Worm (Caenorhabditis elegans) whole organism, early embryonic: ENCODE measurements around the gene H35B03.2.

Experiments used
- B0310.2 ChIP-seq: sonication (generic microtip); optimal IDR thresholded peaks from 2 replicates; lab custom pipeline; 2016; ENCODE audit warnings: mild to moderate bottlenecking, missing genetic modification characterization, missing compliant biosample characterization
- F13C5.2 ChIP-seq: sonication (generic microtip); optimal IDR thresholded peaks from 2 replicates; lab custom pipeline; 2017; ENCODE audit warnings: mild to moderate bottlenecking, missing genetic modification characterization, inconsistent platforms, missing compliant biosample characterization
- aly-1 ChIP-seq: sonication (generic microtip); optimal IDR thresholded peaks from 2 replicates; lab custom pipeline; 2016; ENCODE audit warnings: missing genetic modification characterization, missing compliant biosample characterization
- ama-1 ChIP-seq: fragments of 150-350 bp; optimal IDR thresholded peaks from 2 replicates; lab custom pipeline; 2014
- ceh-13 ChIP-seq: fragments of 200-800 bp; sonication (Bioruptor generic); optimal IDR thresholded peaks from 2 replicates; lab custom pipeline; 2018; ENCODE audit warnings: mild to moderate bottlenecking, missing genetic modification characterization, missing compliant biosample characterization
- ceh-36 ChIP-seq: sonication (generic microtip); optimal IDR thresholded peaks from 2 replicates; lab custom pipeline; 2016; ENCODE audit warnings: missing genetic modification characterization, inconsistent platforms, missing compliant biosample characterization
- ets-7 ChIP-seq: sonication (generic microtip); optimal IDR thresholded peaks from 2 replicates; lab custom pipeline; 2016; ENCODE audit warnings: missing genotype, missing genetic modification characterization, missing compliant biosample characterization
- flt-1 ChIP-seq: fragments of 200-800 bp; sonication (Bioruptor generic); IDR thresholded peaks from 2 replicates; pipeline ENCODE4 v1.3.6; 2022; ENCODE audit warnings: missing genetic modification characterization, missing compliant biosample characterization
- hmbx-1 ChIP-seq: sonication (generic microtip); optimal IDR thresholded peaks from 2 replicates; lab custom pipeline; 2016; ENCODE audit warnings: mild to moderate bottlenecking, missing genetic modification characterization, missing compliant biosample characterization
- hmg-4 ChIP-seq: fragments of 200-800 bp; sonication (Bioruptor generic); optimal IDR thresholded peaks from 2 replicates; lab custom pipeline; 2018; ENCODE audit warnings: mild to moderate bottlenecking, missing genetic modification characterization, missing compliant biosample characterization
- hnd-1 ChIP-seq: sonication (generic microtip); optimal IDR thresholded peaks from 2 replicates; lab custom pipeline; 2016; ENCODE audit warnings: missing genetic modification characterization, missing compliant biosample characterization
- pes-1 ChIP-seq: fragments of 200-800 bp; sonication (Bioruptor generic); IDR thresholded peaks from 2 replicates; pipeline ENCODE4 v1.3.6; 2022; ENCODE audit warnings: missing genetic modification reagents, missing genetic modification characterization, missing compliant biosample characterization
- scrt-1 ChIP-seq: fragments of 200-800 bp; sonication (Bioruptor generic); IDR thresholded peaks from 2 replicates; pipeline ENCODE4 v1.3.6; 2022; ENCODE audit warnings: missing genetic modification characterization, missing compliant biosample characterization
- sea-1 ChIP-seq: fragments of 200-800 bp; sonication (Bioruptor generic); conservative IDR thresholded peaks from 2 replicates; pipeline ENCODE4 v1.3.6; 2022; ENCODE audit warnings: missing genetic modification characterization, missing compliant biosample characterization
- tbx-11 ChIP-seq: fragments of 200-800 bp; sonication (Bioruptor generic); IDR thresholded peaks from 2 replicates; pipeline ENCODE4 v1.3.6; 2022; ENCODE audit warnings: missing genetic modification characterization, missing compliant biosample characterization
- tbx-37 ChIP-seq: fragments of 200-800 bp; sonication (Bioruptor generic); conservative IDR thresholded peaks from 2 replicates; pipeline ENCODE4 v1.3.6; 2022; ENCODE audit warnings: missing genetic modification reagents, missing genetic modification characterization, missing compliant biosample characterization
- tra-4 ChIP-seq: sonication (generic microtip); optimal IDR thresholded peaks from 2 replicates; lab custom pipeline; 2017; ENCODE audit warnings: missing genetic modification characterization, missing compliant biosample characterization

Gene H35B03.2

ce11 chrIV:5731597-5731996 is at the start of gene H35B03.2:
Gene H35B03.2, minus strand, starts transcription at chrIV:5731674.
- TF ChIP-seq hmg-4 (GFP tag; lab: Kevin White, UChicago): no peak
- TF ChIP-seq flt-1: no peak
- no peak for TF ChIP-seq ama-1 (lab: Kevin White, UChicago)
- no peak for TF ChIP-seq ets-7 (tag; lab: Kevin White, UChicago)
- no peak for TF ChIP-seq tbx-37 (GFP tag; lab: Robert Waterston, UW)
- TF ChIP-seq hmbx-1 (tag; lab: Kevin White, UChicago): no peak
- no peak for TF ChIP-seq ceh-13 (GFP tag; lab: Kevin White, UChicago)
- no peak for TF ChIP-seq B0310.2 (tag; lab: Kevin White, UChicago)
- no peak for TF ChIP-seq sea-1 (GFP tag; lab: Robert Waterston, UW)
- no peak for TF ChIP-seq tbx-11 (GFP tag; lab: Robert Waterston, UW)
- no peak for TF ChIP-seq aly-1
- no peak for TF ChIP-seq scrt-1 (GFP tag; lab: Robert Waterston, UW)
- TF ChIP-seq F13C5.2 (tag; lab: Kevin White, UChicago): no peak
- TF ChIP-seq ceh-36 (tag; lab: Kevin White, UChicago): no peak
- no peak for TF ChIP-seq hnd-1 (tag; lab: Kevin White, UChicago)
- TF ChIP-seq pes-1 (GFP tag; lab: Robert Waterston, UW): no peak

ce11 chrIV:5780234-5780788 is 48.8 kb upstream of the H35B03.2 start:
- TF ChIP-seq ama-1 (lab: Kevin White, UChicago) (no peak), flt-1 (no peak)

- no peak for TF ChIP-seq F13C5.2 (tag; lab: Kevin White, UChicago)
- TF ChIP-seq scrt-1 (GFP tag; lab: Robert Waterston, UW): no peak
- no peak for TF ChIP-seq aly-1
- TF ChIP-seq flt-1: no peak
- TF ChIP-seq sea-1 (GFP tag; lab: Robert Waterston, UW): no peak
- TF ChIP-seq hnd-1 (tag; lab: Kevin White, UChicago): no peak
- TF ChIP-seq B0310.2 (tag; lab: Kevin White, UChicago): no peak
- no peak for TF ChIP-seq hmg-4 (GFP tag; lab: Kevin White, UChicago)
- no peak for TF ChIP-seq tbx-11 (GFP tag; lab: Robert Waterston, UW)
- no peak for TF ChIP-seq ama-1 (lab: Kevin White, UChicago)
- TF ChIP-seq tbx-37 (GFP tag; lab: Robert Waterston, UW): no peak
- no peak for TF ChIP-seq hmbx-1 (tag; lab: Kevin White, UChicago)
- no peak for TF ChIP-seq pes-1 (GFP tag; lab: Robert Waterston, UW)
- no peak for TF ChIP-seq tra-4 (tag; lab: Kevin White, UChicago)
- TF ChIP-seq ets-7 (tag; lab: Kevin White, UChicago): no peak
- TF ChIP-seq ceh-36 (tag; lab: Kevin White, UChicago): no peak
- TF ChIP-seq ceh-13 (GFP tag; lab: Kevin White, UChicago): no peak
Observed at ce11 chrIV:5779537-5779936, 48.1 kb upstream of the H35B03.2 start.

- no peak for TF ChIP-seq F13C5.2 (tag; lab: Kevin White, UChicago)
- TF ChIP-seq hmbx-1 (tag; lab: Kevin White, UChicago): no peak
- TF ChIP-seq hnd-1 (tag; lab: Kevin White, UChicago): no peak
- TF ChIP-seq sea-1 (GFP tag; lab: Robert Waterston, UW): no peak
- TF ChIP-seq aly-1: no peak
- TF ChIP-seq ceh-36 (tag; lab: Kevin White, UChicago): no peak
- no peak for TF ChIP-seq hmg-4 (GFP tag; lab: Kevin White, UChicago)
- no peak for TF ChIP-seq tra-4 (tag; lab: Kevin White, UChicago)
- TF ChIP-seq flt-1: no peak
- TF ChIP-seq B0310.2 (tag; lab: Kevin White, UChicago): no peak
Observed at ce11 chrIV:5778342-5778741, 46.9 kb upstream of the H35B03.2 start.

- TF ChIP-seq F13C5.2 (tag; lab: Kevin White, UChicago) (no peak), ama-1 (lab: Kevin White, UChicago) (no peak), flt-1 (no peak), ceh-13 (GFP tag; lab: Kevin White, UChicago) (no peak), pes-1 (GFP tag; lab: Robert Waterston, UW) (no peak), hmg-4 (GFP tag; lab: Kevin White, UChicago) (no peak), scrt-1 (GFP tag; lab: Robert Waterston, UW) (no peak)
Observed at ce11 chrIV:5766804-5767203, 35.3 kb upstream of the H35B03.2 start.

ce11 chrIV:5765652-5766051 is 34.2 kb upstream of the H35B03.2 start:
- TF ChIP-seq ceh-13 (GFP tag; lab: Kevin White, UChicago) (no peak), hmg-4 (GFP tag; lab: Kevin White, UChicago) (no peak), hmbx-1 (tag; lab: Kevin White, UChicago) (no peak), scrt-1 (GFP tag; lab: Robert Waterston, UW) (no peak), ceh-36 (tag; lab: Kevin White, UChicago) (no peak), flt-1 (no peak), pes-1 (GFP tag; lab: Robert Waterston, UW) (no peak)

ce11 chrIV:5764392-5764791 is 32.9 kb upstream of the H35B03.2 start:
- TF ChIP-seq flt-1 (no peak), tbx-37 (GFP tag; lab: Robert Waterston, UW) (no peak), B0310.2 (tag; lab: Kevin White, UChicago) (no peak), tra-4 (tag; lab: Kevin White, UChicago) (no peak), sea-1 (GFP tag; lab: Robert Waterston, UW) (no peak), pes-1 (GFP tag; lab: Robert Waterston, UW) (no peak), hnd-1 (tag; lab: Kevin White, UChicago) (no peak), aly-1 (no peak), hmbx-1 (tag; lab: Kevin White, UChicago) (no peak), ets-7 (tag; lab: Kevin White, UChicago) (no peak), F13C5.2 (tag; lab: Kevin White, UChicago) (no peak), hmg-4 (GFP tag; lab: Kevin White, UChicago) (no peak), tbx-11 (GFP tag; lab: Robert Waterston, UW) (no peak), ceh-13 (GFP tag; lab: Kevin White, UChicago) (no peak), ama-1 (lab: Kevin White, UChicago) (no peak), ceh-36 (tag; lab: Kevin White, UChicago) (no peak)
